Worm (Caenorhabditis elegans) whole organism, young adult: ENCODE measurements around the gene gmn-1.
"Not testable (repeated sequence)": the region's sequence is repeated elsewhere in the genome, so short reads cannot be mapped to it uniquely, and the experiment has no call there.

Experiments used
- F37B4.10 ChIP-seq: fragments of 200-800 bp; sonication (Bioruptor generic); IDR thresholded peaks from 2 replicates; pipeline ENCODE4 v1.3.6; 2022; ENCODE audit warnings: missing genetic modification characterization, missing compliant biosample characterization
- F52B5.7 ChIP-seq: sonication (generic microtip); optimal IDR thresholded peaks from 2 replicates; lab custom pipeline; 2016; ENCODE audit warnings: mild to moderate bottlenecking, missing genetic modification characterization, missing compliant biosample characterization
- F55B11.4 ChIP-seq: sonication (generic microtip); optimal IDR thresholded peaks from 2 replicates; lab custom pipeline; 2016; ENCODE audit warnings: missing compliant biosample characterization, missing genetic modification characterization, borderline replicate concordance; ENCODE audit not compliant: insufficient read depth
- F57C9.4 ChIP-seq: sonication (generic microtip); optimal IDR thresholded peaks from 2 replicates; lab custom pipeline; 2017; ENCODE audit warnings: mild to moderate bottlenecking, missing genetic modification characterization, missing compliant biosample characterization
- K11D2.4 ChIP-seq: fragments of 200-800 bp; sonication (Bioruptor generic); IDR thresholded peaks from 2 replicates; pipeline ENCODE4 v1.3.6; 2022; ENCODE audit warnings: missing genetic modification reagents, missing genetic modification characterization, missing compliant biosample characterization
- Y95B8A.8 ChIP-seq: fragments of 200-800 bp; sonication (Bioruptor generic); IDR thresholded peaks from 2 replicates; pipeline ENCODE4 v1.3.6; 2022; ENCODE audit warnings: missing genetic modification reagents, missing genetic modification characterization, missing compliant biosample characterization
- ama-1 ChIP-seq, 3 experiments: fragments of 150-350 bp in 1 of 3; sonication (generic microtip) in 2 of 3; optimal IDR thresholded peaks; 2 replicates each; lab custom pipeline; 2014 to 2018; ENCODE audit warnings: missing biosample characterization in 2 of 3, missing genetic modification characterization in 2 of 3, missing genetic modification reagents in 2 of 3
- atf-7 ChIP-seq: sonication (generic microtip); optimal IDR thresholded peaks from 2 replicates; lab custom pipeline; 2017; ENCODE audit warnings: mild to moderate bottlenecking, missing genetic modification characterization, missing compliant biosample characterization
- athp-1 ChIP-seq: sonication (generic microtip); optimal IDR thresholded peaks from 2 replicates; lab custom pipeline; 2017; ENCODE audit warnings: mild to moderate bottlenecking, missing genetic modification characterization, missing compliant biosample characterization
- ccch-3 ChIP-seq: fragments of 200-800 bp; sonication (Bioruptor generic); optimal IDR thresholded peaks from 2 replicates; lab custom pipeline; 2018; ENCODE audit warnings: mild to moderate bottlenecking, missing genetic modification characterization, missing compliant biosample characterization
- ceh-100 ChIP-seq: fragments of 200-800 bp; sonication (Bioruptor generic); IDR thresholded peaks from 2 replicates; pipeline ENCODE4 v1.3.6; 2022; ENCODE audit warnings: missing genetic modification reagents, missing genetic modification characterization, missing compliant biosample characterization
- ceh-27 ChIP-seq: fragments of 200-800 bp; sonication (Bioruptor generic); optimal IDR thresholded peaks from 2 replicates; lab custom pipeline; 2018; ENCODE audit warnings: mild to moderate bottlenecking, missing genetic modification characterization, moderate library complexity, missing compliant biosample characterization
- die-1 ChIP-seq: sonication (generic microtip); optimal IDR thresholded peaks from 2 replicates; lab custom pipeline; 2016; ENCODE audit warnings: missing genotype, mild to moderate bottlenecking, missing genetic modification characterization, missing compliant biosample characterization
- dox-1 ChIP-seq: fragments of 200-800 bp; sonication (Bioruptor generic); IDR thresholded peaks from 2 replicates; pipeline ENCODE4 v1.3.6; 2022; ENCODE audit warnings: missing genetic modification reagents, missing genetic modification characterization, missing compliant biosample characterization
- egl-44 ChIP-seq: fragments of 200-800 bp; sonication (Bioruptor generic); IDR thresholded peaks from 2 replicates; pipeline ENCODE4 v1.3.6; 2022; ENCODE audit warnings: missing genetic modification reagents, missing genetic modification characterization, missing compliant biosample characterization
- egrh-3 ChIP-seq: fragments of 200-800 bp; sonication (Bioruptor generic); IDR thresholded peaks from 2 replicates; pipeline ENCODE4 v1.3.6; 2022; ENCODE audit warnings: missing genetic modification reagents, missing genetic modification characterization, missing compliant biosample characterization
- gei-17 ChIP-seq: fragments of 200-800 bp; sonication (Bioruptor generic); optimal IDR thresholded peaks from 2 replicates; lab custom pipeline; 2018; ENCODE audit warnings: mild to moderate bottlenecking, missing genetic modification characterization, missing compliant biosample characterization
- hlh-12 ChIP-seq: sonication (generic microtip); optimal IDR thresholded peaks from 2 replicates; lab custom pipeline; 2016; ENCODE audit warnings: missing genetic modification characterization, missing compliant biosample characterization
- hmg-20 ChIP-seq: fragments of 200-800 bp; sonication (Bioruptor generic); IDR thresholded peaks from 2 replicates; pipeline ENCODE4 v1.3.6; 2022; ENCODE audit warnings: missing genetic modification reagents, missing genetic modification characterization, missing compliant biosample characterization
- hrde-1 ChIP-seq: sonication (generic microtip); optimal IDR thresholded peaks from 2 replicates; lab custom pipeline; 2016; ENCODE audit warnings: missing genetic modification characterization, mild to moderate bottlenecking, missing compliant biosample characterization, moderate library complexity, missing genotype, missing genetic modification reagents, borderline replicate concordance
- lin-26 ChIP-seq: fragments of 200-800 bp; sonication (Bioruptor generic); IDR thresholded peaks from 2 replicates; pipeline ENCODE4 v1.3.6; 2022; ENCODE audit warnings: missing genetic modification reagents, missing genetic modification characterization, missing compliant biosample characterization
- lin-40 ChIP-seq: sonication (generic microtip); optimal IDR thresholded peaks from 2 replicates; lab custom pipeline; 2016; ENCODE audit warnings: missing genetic modification characterization, mild to moderate bottlenecking, missing compliant biosample characterization, missing genotype, missing genetic modification reagents
- madf-3 ChIP-seq: fragments of 200-800 bp; sonication (Bioruptor generic); IDR thresholded peaks from 2 replicates; pipeline ENCODE4 v1.3.6; 2022; ENCODE audit warnings: missing genetic modification reagents, missing genetic modification characterization, missing compliant biosample characterization
- madf-6 ChIP-seq: fragments of 200-800 bp; sonication (Bioruptor generic); IDR thresholded peaks from 2 replicates; pipeline ENCODE4 v1.3.6; 2022; ENCODE audit warnings: missing genetic modification reagents, missing genetic modification characterization, missing compliant biosample characterization
- mcd-1 ChIP-seq: fragments of 200-800 bp; sonication (Bioruptor generic); IDR thresholded peaks from 2 replicates; pipeline ENCODE4 v1.3.6; 2022; ENCODE audit warnings: missing genetic modification reagents, missing genetic modification characterization, missing compliant biosample characterization
- nhr-120 ChIP-seq: fragments of 200-800 bp; sonication (Bioruptor generic); IDR thresholded peaks from 2 replicates; pipeline ENCODE4 v1.3.6; 2022; ENCODE audit warnings: missing genetic modification characterization, missing compliant biosample characterization
- nhr-179 ChIP-seq: sonication (generic microtip); optimal IDR thresholded peaks from 2 replicates; lab custom pipeline; 2016; ENCODE audit warnings: mild to moderate bottlenecking, missing genetic modification characterization, missing compliant biosample characterization
- rec-8 ChIP-seq, 2 experiments: sonication (generic microtip); optimal IDR thresholded peaks; 2 replicates each; lab custom pipeline; 2016; ENCODE audit warnings: mild to moderate bottlenecking in 2 of 2, missing genetic modification characterization in 2 of 2, missing genetic modification reagents in 2 of 2, missing genotype in 2 of 2, missing biosample characterization in 1 of 2, missing compliant biosample characterization in 1 of 2, moderate library complexity in 1 of 2
- snpc-1.1 ChIP-seq: sonication (generic microtip); optimal IDR thresholded peaks from 2 replicates; lab custom pipeline; 2017; ENCODE audit warnings: missing genetic modification characterization, mild to moderate bottlenecking, missing compliant biosample characterization, antibody characterized with exemption, moderate library complexity, missing genotype, missing genetic modification reagents; ENCODE audit not compliant: insufficient read depth
- zfh-2 ChIP-seq: fragments of 200-800 bp; sonication (Bioruptor generic); conservative IDR thresholded peaks from 2 replicates; pipeline ENCODE4 v1.3.6; 2022; ENCODE audit warnings: missing genetic modification reagents, missing genetic modification characterization, missing compliant biosample characterization
- ztf-22 ChIP-seq: fragments of 200-800 bp; sonication (Bioruptor generic); optimal IDR thresholded peaks from 2 replicates; lab custom pipeline; 2018; ENCODE audit warnings: mild to moderate bottlenecking, missing genetic modification characterization, moderate library complexity, missing compliant biosample characterization
- ztf-3 ChIP-seq: fragments of 200-800 bp; sonication (Bioruptor generic); optimal IDR thresholded peaks from 2 replicates; lab custom pipeline; 2018; ENCODE audit warnings: mild to moderate bottlenecking, missing genetic modification characterization, missing compliant biosample characterization

Gene gmn-1

DNA sequence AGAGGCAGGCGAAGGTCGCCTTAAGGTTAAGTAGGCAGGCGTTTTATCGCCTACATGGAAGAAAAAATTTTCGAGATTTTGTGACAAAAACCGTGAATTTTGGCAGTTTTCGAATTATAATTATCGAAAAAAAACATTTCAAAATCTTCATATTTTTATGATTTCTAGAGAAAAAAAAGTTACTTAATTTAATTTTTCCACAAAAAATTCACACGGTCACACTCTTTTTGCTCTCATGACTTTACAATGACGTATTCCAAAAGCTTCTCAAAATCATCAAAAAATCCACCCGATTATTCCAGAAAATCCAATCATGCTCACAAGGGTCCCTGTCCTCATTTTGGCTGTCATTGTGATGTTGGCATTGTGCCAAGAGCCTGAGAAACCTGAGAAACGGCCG is 39.0 kb downstream of the gmn-1 start, which contains the start of gene lury-1:
TSS of gene lury-1 (plus strand) at position 301 of the 400 bp plus-strand sequence.
- no peak for TF ChIP-seq madf-3 (GFP tag; lab: Robert Waterston, UW)
- no peak for TF ChIP-seq mcd-1 (GFP tag; lab: Robert Waterston, UW)
- TF ChIP-seq F57C9.4 (tag; lab: Kevin White, UChicago), result no peak
- no peak for TF ChIP-seq F52B5.7 (tag; lab: Kevin White, UChicago)
- TF ChIP-seq ztf-3 (GFP tag; lab: Kevin White, UChicago), result no peak
- TF ChIP-seq rec-8 (tag; optimal IDR thresholded peaks at IDR 0.05; lab: Kevin White, UChicago), result no peak

DNA sequence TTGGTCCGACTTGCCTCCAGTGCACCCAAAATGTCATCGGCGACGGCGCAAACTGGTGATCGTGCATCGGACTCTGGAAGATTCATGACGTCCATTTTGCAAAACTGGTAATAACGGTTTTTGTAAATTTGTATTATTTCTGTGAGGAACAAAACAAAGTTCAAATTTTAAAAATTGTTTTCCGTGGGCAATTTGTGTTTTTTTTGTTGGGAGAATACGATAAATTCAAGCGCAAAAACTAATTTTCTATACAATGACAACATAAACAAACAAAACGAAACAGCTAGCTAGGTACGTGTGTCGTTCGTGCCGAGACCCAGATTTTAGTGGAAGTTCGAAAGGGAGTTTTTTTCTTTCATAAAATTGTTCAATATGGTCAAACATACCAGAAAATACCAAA is 42.2 kb downstream of the gmn-1 start, which contains the start of gene Y75B8A.10:
TSS of gene Y75B8A.10 (minus strand) at position 101 of the 400 bp plus-strand sequence.
- no peak for TF ChIP-seq hlh-12 (tag; lab: Kevin White, UChicago)
- no peak for TF ChIP-seq hrde-1 (tag; lab: Kevin White, UChicago)
- no peak for TF ChIP-seq F37B4.10 (GFP tag; lab: Robert Waterston, UW)
- TF ChIP-seq F55B11.4, result no peak
- TF ChIP-seq athp-1 (tag; lab: Kevin White, UChicago), result no peak
- no peak for TF ChIP-seq F57C9.4 (tag; lab: Kevin White, UChicago)
- no peak for TF ChIP-seq snpc-1.1 (tag; lab: Kevin White, UChicago)
- no peak for TF ChIP-seq gei-17 (GFP tag; lab: Kevin White, UChicago)
- TF ChIP-seq Y95B8A.8 (GFP tag; lab: Robert Waterston, UW), result no peak
- no peak for TF ChIP-seq ceh-100
- TF ChIP-seq nhr-120 (GFP tag; lab: Robert Waterston, UW), result no peak
- TF ChIP-seq zfh-2 (GFP tag; lab: Robert Waterston, UW), result no peak
- no peak for TF ChIP-seq ceh-27
- TF ChIP-seq atf-7, result no peak
- TF ChIP-seq ztf-22 (GFP tag; lab: Kevin White, UChicago), result no peak
- TF ChIP-seq dox-1, result no peak
- no peak for TF ChIP-seq hmg-20
- no peak for TF ChIP-seq egl-44 (GFP tag; lab: Robert Waterston, UW)
- no peak for TF ChIP-seq mcd-1 (GFP tag; lab: Robert Waterston, UW)

DNA sequence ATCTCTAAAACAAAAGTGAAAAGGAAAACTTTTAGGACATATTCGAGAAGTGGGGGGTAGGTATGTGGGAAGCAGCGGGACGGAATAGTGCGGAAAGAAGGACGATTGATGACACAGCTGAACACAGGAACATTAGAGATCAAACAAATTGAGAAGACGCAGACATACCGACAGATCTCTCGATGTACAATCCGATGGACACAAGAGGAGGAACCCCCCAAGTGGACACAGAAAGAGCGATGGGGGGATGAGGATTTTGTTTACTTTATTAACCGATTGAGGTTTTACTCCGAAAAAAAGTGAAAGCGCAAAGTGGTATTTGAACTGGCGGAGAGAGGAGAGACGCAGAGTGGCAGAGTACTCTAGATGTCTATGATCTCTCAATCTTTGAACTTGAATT is 47.0 kb downstream of the gmn-1 start:
- TF ChIP-seq ceh-100 (no peak), die-1 (tag; lab: Kevin White, UChicago) (no peak), K11D2.4 (GFP tag; lab: Robert Waterston, UW) (no peak), ama-1 (optimal IDR thresholded peaks at IDR 0.05; lab: Kevin White, UChicago) (no peak), ama-1 (GFP tag; optimal IDR thresholded peaks at IDR 0.05; lab: Kevin White, UChicago) (no peak), madf-6 (GFP tag; lab: Robert Waterston, UW) (no peak), lin-26 (no peak), egrh-3 (no peak), ccch-3 (GFP tag; lab: Kevin White, UChicago) (no peak), nhr-179 (tag; lab: Kevin White, UChicago) (no peak), gei-17 (GFP tag; lab: Kevin White, UChicago) (no peak)

DNA sequence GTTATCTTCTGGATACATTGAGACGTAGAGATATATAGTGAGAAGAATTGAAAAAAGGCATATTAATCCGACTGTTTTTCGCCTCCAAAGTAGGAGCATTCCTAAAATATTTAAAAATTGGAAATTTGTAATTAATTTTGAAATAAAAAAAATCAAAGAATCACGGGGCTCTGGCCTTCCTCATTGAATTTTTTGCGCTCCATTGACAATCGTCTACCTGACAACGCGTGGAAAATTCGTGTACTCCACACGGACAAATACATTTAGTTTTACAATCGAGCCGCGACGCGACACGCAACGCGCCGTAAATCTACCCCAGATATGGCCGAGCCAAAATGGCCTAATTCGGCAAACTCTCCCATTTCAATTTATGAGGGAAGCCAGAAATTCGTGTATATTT is 48.0 kb downstream of the gmn-1 start, which contains the start of gene gly-11:
TSS of gene gly-11 (minus strand) at position 101 of the 400 bp plus-strand sequence.
- TF ChIP-seq hrde-1 (tag; lab: Kevin White, UChicago); lin-40 (tag; lab: Kevin White, UChicago); ztf-22 (GFP tag; lab: Kevin White, UChicago): not testable (repeated sequence)
